Worm (Caenorhabditis elegans): ENCODE measurements around the gene mcm-10.

The mcm-10 gene

ce11 chrIII:11270795-11271194 is 46.6 kb upstream of the mcm-10 start, which contains the start of gene obr-1:
obr-1 (minus strand) TSS chrIII:11270895.
- no peak for TF ChIP-seq mep-1 (tag; optimal IDR thresholded peaks at IDR 0.05)
- no peak for TF ChIP-seq nhr-12 (tag; optimal IDR thresholded peaks at IDR 0.05)
- no peak for TF ChIP-seq bed-3 (GFP tag; optimal IDR thresholded peaks at IDR 0.05)
- no peak for TF ChIP-seq nhr-28 (tag; optimal IDR thresholded peaks at IDR 0.05)
- no peak for TF ChIP-seq elt-3 (tag; optimal IDR thresholded peaks at IDR 0.05)
- TF ChIP-seq lin-32 (GFP tag; optimal IDR thresholded peaks at IDR 0.05): no peak
- no peak for TF ChIP-seq elt-1 (tag; optimal IDR thresholded peaks at IDR 0.05; ENCODE audit: borderline replicate concordance, insufficient read depth)
- TF ChIP-seq blmp-1 (tag; optimal IDR thresholded peaks at IDR 0.05): no peak
- TF ChIP-seq pha-4 (tag; optimal IDR thresholded peaks at IDR 0.05): no peak
- TF ChIP-seq unc-39 (tag; optimal IDR thresholded peaks at IDR 0.05): no peak
- no peak for TF ChIP-seq zip-8 (tag; optimal IDR thresholded peaks at IDR 0.05)
- TF ChIP-seq lsy-2 (tag; optimal IDR thresholded peaks at IDR 0.05): no peak
- TF ChIP-seq mab-5 (tag; optimal IDR thresholded peaks at IDR 0.05): no peak
- no peak for TF ChIP-seq cnd-1 (tag; optimal IDR thresholded peaks at IDR 0.05)
- no peak for TF ChIP-seq sem-2 (GFP tag; optimal IDR thresholded peaks at IDR 0.05)
- no peak for TF ChIP-seq ztf-11 (tag; optimal IDR thresholded peaks at IDR 0.05)
- TF ChIP-seq ces-1 (GFP tag; optimal IDR thresholded peaks at IDR 0.05): no peak
- no peak for TF ChIP-seq unc-62 (GFP tag; optimal IDR thresholded peaks at IDR 0.05)

- no peak for TF ChIP-seq sptf-1 (tag; optimal IDR thresholded peaks at IDR 0.05)
- TF ChIP-seq ces-1 (GFP tag; optimal IDR thresholded peaks at IDR 0.05): peak; percentile 41
Measured at ce11 chrIII:11274590-11275116, 42.7 kb upstream of the mcm-10 start, which contains the start of gene Y47D3A.20. Y47D3A.20 (plus strand) TSS chrIII:11275066.

ce11 chrIII:11278817-11279216 is 38.6 kb upstream of the mcm-10 start, which contains the start of gene Y47D3A.21:
Y47D3A.21 (minus strand) TSS chrIII:11278917.
- TF ChIP-seq mls-2 (tag; optimal IDR thresholded peaks at IDR 0.05): no peak
- TF ChIP-seq ceh-83 (GFP tag; optimal IDR thresholded peaks at IDR 0.05): no peak
- no peak for TF ChIP-seq mab-5 (tag; optimal IDR thresholded peaks at IDR 0.05)
- no peak for TF ChIP-seq pha-4 (tag; optimal IDR thresholded peaks at IDR 0.05)
- no peak for TF ChIP-seq nhr-28 (tag; optimal IDR thresholded peaks at IDR 0.05)
- TF ChIP-seq ceh-43 (GFP tag; optimal IDR thresholded peaks at IDR 0.05): no peak

- TF ChIP-seq ces-1 (GFP tag; optimal IDR thresholded peaks at IDR 0.05) (peak; percentile 36), hlh-1 (tag; optimal IDR thresholded peaks at IDR 0.05) (no peak), tbx-8 (GFP tag; optimal IDR thresholded peaks at IDR 0.05) (no peak)
Measured at ce11 chrIII:11279954-11280353, 37.4 kb upstream of the mcm-10 start.

ce11 chrIII:11283648-11284047 is 33.7 kb upstream of the mcm-10 start:
- no peak for TF ChIP-seq ces-1 (GFP tag; optimal IDR thresholded peaks at IDR 0.05)
- no peak for TF ChIP-seq ztf-11 (tag; optimal IDR thresholded peaks at IDR 0.05)
- no peak for TF ChIP-seq ceh-83 (GFP tag; optimal IDR thresholded peaks at IDR 0.05)
- no peak for TF ChIP-seq mls-2 (tag; optimal IDR thresholded peaks at IDR 0.05)
- TF ChIP-seq snpc-4 (tag; optimal IDR thresholded peaks at IDR 0.05): no peak
- TF ChIP-seq nhr-12 (tag; optimal IDR thresholded peaks at IDR 0.05): no peak
- TF ChIP-seq lsy-2 (tag; optimal IDR thresholded peaks at IDR 0.05): no peak
- no peak for TF ChIP-seq sem-2 (GFP tag; optimal IDR thresholded peaks at IDR 0.05)

- TF ChIP-seq mls-2 (tag; optimal IDR thresholded peaks at IDR 0.05): peak; percentile 4
- TF ChIP-seq mab-5 (tag; optimal IDR thresholded peaks at IDR 0.05): no peak
- TF ChIP-seq sem-2 (GFP tag; optimal IDR thresholded peaks at IDR 0.05): no peak
- peak; percentile 73 for TF ChIP-seq ces-1 (GFP tag; optimal IDR thresholded peaks at IDR 0.05)
Measured at ce11 chrIII:11286069-11286468, 31.3 kb upstream of the mcm-10 start.

- TF ChIP-seq mep-1 (tag; optimal IDR thresholded peaks at IDR 0.05) (no peak), pha-4 (tag; optimal IDR thresholded peaks at IDR 0.05) (no peak)
Measured at ce11 chrIII:11287340-11287739, 30.0 kb upstream of the mcm-10 start.

- TF ChIP-seq ztf-11 (tag; optimal IDR thresholded peaks at IDR 0.05) (no peak), ham-2 (GFP tag; optimal IDR thresholded peaks at IDR 0.05) (no peak), cnd-1 (tag; optimal IDR thresholded peaks at IDR 0.05) (no peak), ceh-39 (tag; optimal IDR thresholded peaks at IDR 0.05) (no peak), nhr-28 (tag; optimal IDR thresholded peaks at IDR 0.05) (no peak), drap-1 (GFP tag; optimal IDR thresholded peaks at IDR 0.05) (no peak), lin-13 (tag; optimal IDR thresholded peaks at IDR 0.05) (no peak), ceh-43 (GFP tag; optimal IDR thresholded peaks at IDR 0.05) (no peak), flh-1 (GFP tag; optimal IDR thresholded peaks at IDR 0.05) (no peak), blmp-1 (tag; optimal IDR thresholded peaks at IDR 0.05) (no peak), unc-62 (GFP tag; optimal IDR thresholded peaks at IDR 0.05) (no peak), nhr-12 (tag; optimal IDR thresholded peaks at IDR 0.05) (no peak), sptf-1 (tag; optimal IDR thresholded peaks at IDR 0.05) (no peak), hlh-1 (tag; optimal IDR thresholded peaks at IDR 0.05) (no peak)
Measured at ce11 chrIII:11288295-11288694, 29.1 kb upstream of the mcm-10 start.

All from whole organism, mixed stage, embryonic.